Worm (Caenorhabditis elegans) whole organism, L1 larva: ENCODE results near the gene srt-28.

ENCODE experiments used
- C04F5.9 ChIP-seq: sonication (generic microtip); optimal IDR thresholded peaks from 2 replicates; lab custom pipeline; 2016; ENCODE audit warnings: missing genetic modification characterization, missing compliant biosample characterization
- C16A3.4 ChIP-seq: fragments of 150-350 bp; optimal IDR thresholded peaks from 2 replicates; lab custom pipeline; 2014; ENCODE audit warnings: missing biosample characterization, missing genetic modification characterization
- F16B12.6 ChIP-seq: fragments of 150-350 bp; optimal IDR thresholded peaks from 2 replicates; lab custom pipeline; 2014; ENCODE audit warnings: missing biosample characterization, missing genetic modification characterization
- Y116A8C.19 ChIP-seq: sonication (generic microtip); optimal IDR thresholded peaks from 2 replicates; lab custom pipeline; 2016; ENCODE audit warnings: missing compliant biosample characterization, missing genetic modification characterization, borderline replicate concordance
- aly-2 ChIP-seq: fragments of 150-350 bp; optimal IDR thresholded peaks from 2 replicates; lab custom pipeline; 2014; ENCODE audit warnings: missing biosample characterization, missing genetic modification characterization
- blmp-1 ChIP-seq: fragments of 150-350 bp; optimal IDR thresholded peaks from 2 replicates; lab custom pipeline; 2014; ENCODE audit warnings: missing biosample characterization, missing genetic modification characterization
- efl-1 ChIP-seq, 4 experiments: fragments of 150-350 bp; optimal IDR thresholded peaks in 3 of 4; peaks in 1 of 4; 1 replicate in 1 of 4; 2 replicates in 3 of 4; lab custom pipeline; 2014; ENCODE audit warnings: missing biosample characterization in 2 of 4, missing genetic modification characterization in 2 of 4, missing genetic modification reagents in 2 of 4
- elt-2 ChIP-seq: sonication (generic microtip); optimal IDR thresholded peaks from 2 replicates; lab custom pipeline; 2016; ENCODE audit warnings: missing genetic modification characterization, mild to moderate bottlenecking, inconsistent platforms, missing compliant biosample characterization, missing genetic modification reagents
- elt-3 ChIP-seq, 6 experiments: fragments of 150-350 bp in 1 of 6; sonication (generic microtip); optimal IDR thresholded peaks; 2 replicates each; lab custom pipeline; 2017 to 2018; ENCODE audit warnings: missing biosample characterization in 6 of 6, missing genetic modification characterization in 6 of 6, inconsistent platforms in 1 of 6
- ets-5 ChIP-seq: fragments of 200-800 bp; sonication (Bioruptor generic); IDR thresholded peaks from 2 replicates; pipeline ENCODE4 v1.3.6; 2022; ENCODE audit warnings: missing genetic modification characterization, missing compliant biosample characterization
- fkh-10 ChIP-seq: sonication (generic microtip); optimal IDR thresholded peaks from 2 replicates; lab custom pipeline; 2017; ENCODE audit warnings: missing biosample characterization, missing genetic modification reagents, missing genetic modification characterization
- fkh-8 ChIP-seq: sonication (generic microtip); optimal IDR thresholded peaks from 2 replicates; lab custom pipeline; 2016; ENCODE audit warnings: mild to moderate bottlenecking, missing genetic modification characterization, missing compliant biosample characterization
- hpl-2 ChIP-seq: fragments of 150-350 bp; optimal IDR thresholded peaks from 2 replicates; lab custom pipeline; 2014; ENCODE audit warnings: missing biosample characterization, missing genetic modification reagents, missing genetic modification characterization
- jun-1 ChIP-seq: fragments of 150-350 bp; optimal IDR thresholded peaks from 2 replicates; lab custom pipeline; 2014; ENCODE audit warnings: missing biosample characterization, missing genetic modification reagents, missing genetic modification characterization
- lin-35 ChIP-seq, 2 experiments: fragments of 150-350 bp; optimal IDR thresholded peaks; 2 replicates each; lab custom pipeline; 2014; ENCODE audit warnings: missing biosample characterization in 2 of 2, missing genetic modification characterization in 2 of 2, missing genetic modification reagents in 2 of 2
- lir-3 ChIP-seq: sonication (generic microtip); optimal IDR thresholded peaks from 2 replicates; lab custom pipeline; 2016; ENCODE audit warnings: mild to moderate bottlenecking, missing genetic modification characterization, moderate library complexity, missing compliant biosample characterization; ENCODE audit not compliant: poor library complexity
- lsy-2 ChIP-seq, 2 experiments: fragments of 150-350 bp; optimal IDR thresholded peaks; 2 replicates each; lab custom pipeline; 2014; ENCODE audit warnings: missing biosample characterization in 2 of 2, missing genetic modification characterization in 2 of 2
- mab-9 ChIP-seq: fragments of 200-800 bp; sonication (Bioruptor generic); IDR thresholded peaks from 2 replicates; pipeline ENCODE4 v1.3.6; 2022; ENCODE audit warnings: missing genetic modification reagents, missing genetic modification characterization, missing compliant biosample characterization
- nhr-20 ChIP-seq: sonication (generic microtip); optimal IDR thresholded peaks from 2 replicates; lab custom pipeline; 2016; ENCODE audit warnings: mild to moderate bottlenecking, missing genetic modification characterization, missing compliant biosample characterization
- nhr-47 ChIP-seq: sonication (generic microtip); optimal IDR thresholded peaks from 2 replicates; lab custom pipeline; 2016; ENCODE audit warnings: mild to moderate bottlenecking, missing genetic modification characterization, moderate library complexity, missing compliant biosample characterization
- nhr-76 ChIP-seq: sonication (generic microtip); optimal IDR thresholded peaks from 2 replicates; lab custom pipeline; 2017; ENCODE audit warnings: missing biosample characterization, missing genetic modification characterization
- nhr-85 ChIP-seq: sonication (generic microtip); peaks from one replicate; lab custom pipeline; 2016; ENCODE audit warnings: missing genetic modification characterization, inconsistent platforms, missing compliant biosample characterization
- nhr-90 ChIP-seq: sonication (generic microtip); optimal IDR thresholded peaks from 2 replicates; lab custom pipeline; 2016; ENCODE audit warnings: mild to moderate bottlenecking, missing genetic modification characterization, missing compliant biosample characterization; ENCODE audit not compliant: poor library complexity
- pag-3 ChIP-seq: sonication (generic microtip); optimal IDR thresholded peaks from 2 replicates; lab custom pipeline; 2017; ENCODE audit warnings: missing genetic modification characterization, mild to moderate bottlenecking, missing compliant biosample characterization, antibody characterized with exemption, borderline replicate concordance; ENCODE audit not compliant: insufficient read depth
- snpc-4 ChIP-seq: fragments of 150-350 bp; optimal IDR thresholded peaks from 2 replicates; lab custom pipeline; 2014; ENCODE audit warnings: missing biosample characterization, missing genetic modification characterization
- snu-23 ChIP-seq: sonication (generic microtip); optimal IDR thresholded peaks from 2 replicates; lab custom pipeline; 2016; ENCODE audit warnings: missing genetic modification characterization, missing compliant biosample characterization
- tlp-1 ChIP-seq: fragments of 150-350 bp; optimal IDR thresholded peaks from 2 replicates; lab custom pipeline; 2014; ENCODE audit warnings: missing biosample characterization, missing genetic modification characterization
- unc-130 ChIP-seq: fragments of 150-350 bp; optimal IDR thresholded peaks from 2 replicates; lab custom pipeline; 2017; ENCODE audit warnings: missing biosample characterization, missing genetic modification characterization, inconsistent platforms
- unc-62 ChIP-seq: fragments of 150-350 bp; optimal IDR thresholded peaks from 2 replicates; lab custom pipeline; 2014; ENCODE audit warnings: missing biosample characterization, missing genetic modification reagents, missing genetic modification characterization
- unc-86 ChIP-seq: sonication (generic microtip); optimal IDR thresholded peaks from 2 replicates; lab custom pipeline; 2016; ENCODE audit warnings: missing genetic modification characterization, missing compliant biosample characterization
- zag-1 ChIP-seq: fragments of 150-350 bp; optimal IDR thresholded peaks from 2 replicates; lab custom pipeline; 2014; ENCODE audit warnings: missing biosample characterization, missing genetic modification characterization
- zip-4 ChIP-seq: fragments of 200-800 bp; sonication (Bioruptor generic); optimal IDR thresholded peaks from 2 replicates; lab custom pipeline; 2018; ENCODE audit warnings: mild to moderate bottlenecking, missing genetic modification characterization, moderate library complexity, missing compliant biosample characterization

Gene srt-28

ce11 chrV:2718688-2719185 lies 5.3 kb upstream of the srt-28 start, which contains the start of gene srt-29:
Gene srt-29 (minus strand): TSS chrV:2719135.
- no peak for TF ChIP-seq zag-1 (tag; lab: Kevin White, UChicago)
- no peak for TF ChIP-seq snpc-4 (tag; lab: Kevin White, UChicago)
- no peak for TF ChIP-seq fkh-10
- TF ChIP-seq blmp-1 (tag; lab: Kevin White, UChicago), result no peak
- no peak for TF ChIP-seq hpl-2 (GFP tag; lab: Kevin White, UChicago)
- TF ChIP-seq lsy-2 (tag; optimal IDR thresholded peaks at IDR 0.05; lab: Kevin White, UChicago), result no peak
- TF ChIP-seq unc-86 (tag; lab: Kevin White, UChicago), result no peak
- no peak for TF ChIP-seq lir-3 (tag; lab: Kevin White, UChicago)
- TF ChIP-seq ets-5 (GFP tag; lab: Robert Waterston, UW), result no peak
- no peak for TF ChIP-seq nhr-85 (tag; lab: Kevin White, UChicago)
- TF ChIP-seq Y116A8C.19 (tag; lab: Kevin White, UChicago), result no peak
- no peak for TF ChIP-seq nhr-20
- TF ChIP-seq C04F5.9 (tag; lab: Kevin White, UChicago), result no peak
- TF ChIP-seq elt-3 (tag; optimal IDR thresholded peaks at IDR 0.05; lab: Kevin White, UChicago), result no peak
- TF ChIP-seq pag-3 (tag; lab: Kevin White, UChicago), result no peak
- no peak for TF ChIP-seq C16A3.4 (tag; lab: Kevin White, UChicago)

DNA sequence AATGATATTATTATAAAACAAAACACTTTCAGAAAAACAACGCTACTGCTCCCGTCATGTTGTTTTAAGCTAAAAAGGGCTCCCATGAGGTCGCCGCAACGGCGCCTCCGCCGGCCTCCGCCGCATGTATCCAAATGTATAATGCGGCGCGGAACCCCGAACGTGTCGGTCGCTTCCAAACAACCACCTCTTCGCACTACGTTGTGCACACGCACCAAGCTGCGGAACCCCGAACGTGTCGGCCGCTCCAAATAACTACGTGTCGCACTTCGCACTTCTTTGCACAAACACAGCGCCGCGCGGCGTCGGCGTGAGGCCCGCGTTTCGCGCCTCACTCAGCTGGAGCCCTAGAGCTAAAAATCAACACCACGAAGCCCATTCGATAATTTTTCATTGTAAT lies 3.5 kb upstream of the srt-28 start:
- TF ChIP-seq lin-35 (GFP tag; optimal IDR thresholded peaks at IDR 0.05; lab: Kevin White, UChicago), result no peak
- TF ChIP-seq nhr-47 (tag; lab: Kevin White, UChicago), result no peak
- no peak for TF ChIP-seq jun-1 (tag; lab: Kevin White, UChicago)
- no peak for TF ChIP-seq unc-62 (GFP tag; lab: Kevin White, UChicago)

- TF ChIP-seq elt-2 (tag; lab: Kevin White, UChicago), result peak; percentile 63
- peak in 1 of 2 experiments; percentile 11 for TF ChIP-seq lin-35 (GFP tag; optimal IDR thresholded peaks at IDR 0.05; lab: Kevin White, UChicago)
- TF ChIP-seq F16B12.6 (tag; lab: Kevin White, UChicago), result no peak
Observed at ce11 chrV:2711429-2711828, 2.0 kb downstream of the srt-28 start, which contains the start of gene C24B9.3. Gene C24B9.3 (minus strand): TSS chrV:2711599.

- no peak for TF ChIP-seq nhr-76 (tag; lab: Kevin White, UChicago)
- TF ChIP-seq nhr-90 (tag; lab: Kevin White, UChicago), result no peak
- no peak for TF ChIP-seq mab-9
- no peak for TF ChIP-seq fkh-8 (tag; lab: Kevin White, UChicago)
- no peak for TF ChIP-seq snu-23
- TF ChIP-seq tlp-1 (tag; lab: Kevin White, UChicago), result no peak
- TF ChIP-seq ets-5 (GFP tag; lab: Robert Waterston, UW), result no peak
- no peak for TF ChIP-seq elt-3 (tag; optimal IDR thresholded peaks at IDR 0.05; lab: Kevin White, UChicago)
- TF ChIP-seq aly-2, result no peak
- no peak for TF ChIP-seq zip-4 (GFP tag; lab: Kevin White, UChicago)
Observed at ce11 chrV:2710192-2710591, 3.2 kb downstream of the srt-28 start.

DNA sequence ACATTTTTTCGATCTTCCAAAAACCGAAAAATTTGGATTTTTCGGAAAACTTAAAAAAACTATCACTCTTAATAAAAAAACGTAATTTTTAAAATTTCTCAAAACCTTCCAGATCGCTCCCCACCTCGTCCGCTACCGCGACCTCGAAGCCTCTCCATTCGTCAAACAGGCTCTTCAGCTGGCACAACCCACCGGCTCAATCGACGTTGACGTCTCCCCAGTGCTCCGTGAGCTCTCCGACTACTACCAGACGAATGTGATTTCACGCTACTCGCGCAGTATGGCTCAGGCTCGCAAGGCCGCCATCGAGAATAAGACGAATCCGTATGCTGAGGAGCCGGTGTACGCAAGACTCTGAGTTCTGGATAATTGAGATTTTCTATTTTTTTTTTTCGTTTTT lies 7.1 kb downstream of the srt-28 start:
- TF ChIP-seq unc-130 (tag; lab: Kevin White, UChicago) (no peak), efl-1 (optimal IDR thresholded peaks at IDR 0.05; lab: Kevin White, UChicago) (no peak), efl-1 (GFP tag; optimal IDR thresholded peaks at IDR 0.05 in 1 of 2; lab: Kevin White, UChicago) (peak in 1 of 2 experiments; percentile 71)
